Worm (Caenorhabditis elegans) whole organism, late embryonic: Measurements from ENCODE around the gene F36D3.5.

Source experiments
- T23F11.4 ChIP-seq: fragments of 200-800 bp; sonication (Bioruptor generic); optimal IDR thresholded peaks from 2 replicates; lab custom pipeline; 2018; ENCODE audit warnings: mild to moderate bottlenecking, missing genetic modification characterization, missing compliant biosample characterization
- ama-1 ChIP-seq: fragments of 150-350 bp; optimal IDR thresholded peaks from 2 replicates; lab custom pipeline; 2014
- ceh-14 ChIP-seq: sonication (generic microtip); optimal IDR thresholded peaks from 2 replicates; lab custom pipeline; 2016; ENCODE audit warnings: missing genotype, missing genetic modification characterization, missing compliant biosample characterization
- ceh-2 ChIP-seq: sonication (generic microtip); optimal IDR thresholded peaks from 2 replicates; lab custom pipeline; 2016; ENCODE audit warnings: missing genotype, missing genetic modification characterization, missing compliant biosample characterization
- ceh-24 ChIP-seq: sonication (generic microtip); optimal IDR thresholded peaks from 2 replicates; lab custom pipeline; 2016; ENCODE audit warnings: mild to moderate bottlenecking, missing genetic modification characterization, missing compliant biosample characterization
- ceh-30 ChIP-seq: fragments of 150-350 bp; optimal IDR thresholded peaks from 2 replicates; lab custom pipeline; 2014; ENCODE audit warnings: missing biosample characterization, missing genetic modification characterization
- ceh-31 ChIP-seq: sonication (generic microtip); optimal IDR thresholded peaks from 2 replicates; lab custom pipeline; 2016; ENCODE audit warnings: missing genetic modification characterization, missing compliant biosample characterization
- ceh-34 ChIP-seq: sonication (generic microtip); optimal IDR thresholded peaks from 2 replicates; lab custom pipeline; 2016; ENCODE audit warnings: mild to moderate bottlenecking, missing genetic modification characterization, missing compliant biosample characterization
- ceh-48 ChIP-seq: sonication (generic microtip); optimal IDR thresholded peaks from 2 replicates; lab custom pipeline; 2016; ENCODE audit warnings: missing genetic modification characterization, inconsistent platforms, missing compliant biosample characterization
- dve-1 ChIP-seq: sonication (generic microtip); optimal IDR thresholded peaks from 2 replicates; lab custom pipeline; 2017; ENCODE audit warnings: antibody characterized with exemption, mild to moderate bottlenecking, missing genetic modification characterization, missing compliant biosample characterization
- ets-4 ChIP-seq: sonication (generic microtip); optimal IDR thresholded peaks from 2 replicates; lab custom pipeline; 2016; ENCODE audit warnings: missing genetic modification characterization, missing compliant biosample characterization
- fax-1 ChIP-seq: sonication (generic microtip); optimal IDR thresholded peaks from 2 replicates; lab custom pipeline; 2016; ENCODE audit warnings: missing genotype, missing genetic modification characterization, missing compliant biosample characterization
- fkh-6 ChIP-seq: sonication (generic microtip); optimal IDR thresholded peaks from 2 replicates; lab custom pipeline; 2016; ENCODE audit warnings: missing genetic modification characterization, missing compliant biosample characterization
- gmeb-2 ChIP-seq: sonication (generic microtip); optimal IDR thresholded peaks from 2 replicates; lab custom pipeline; 2016; ENCODE audit warnings: missing genetic modification characterization, inconsistent platforms, missing compliant biosample characterization
- hlh-13 ChIP-seq: fragments of 200-800 bp; sonication (Bioruptor generic); optimal IDR thresholded peaks from 2 replicates; lab custom pipeline; 2018; ENCODE audit warnings: mild to moderate bottlenecking, missing genetic modification characterization, missing compliant biosample characterization
- hlh-15 ChIP-seq: sonication (generic microtip); optimal IDR thresholded peaks from 2 replicates; lab custom pipeline; 2016; ENCODE audit warnings: missing genetic modification characterization, missing compliant biosample characterization
- hlh-30 ChIP-seq: sonication (generic microtip); optimal IDR thresholded peaks from 2 replicates; lab custom pipeline; 2017; ENCODE audit warnings: antibody characterized with exemption, missing genetic modification characterization, missing compliant biosample characterization; ENCODE audit not compliant: insufficient read depth
- hlh-6 ChIP-seq: sonication (generic microtip); optimal IDR thresholded peaks from 2 replicates; lab custom pipeline; 2016; ENCODE audit warnings: missing genotype, missing genetic modification characterization, missing compliant biosample characterization
- hlh-8 ChIP-seq: sonication (generic microtip); optimal IDR thresholded peaks from 2 replicates; lab custom pipeline; 2016; ENCODE audit warnings: missing genotype, missing genetic modification characterization, missing compliant biosample characterization
- lim-6 ChIP-seq: sonication (generic microtip); optimal IDR thresholded peaks from 2 replicates; lab custom pipeline; 2016; ENCODE audit warnings: missing genetic modification characterization, missing compliant biosample characterization
- madf-2 ChIP-seq: sonication (generic microtip); optimal IDR thresholded peaks from 2 replicates; lab custom pipeline; 2017; ENCODE audit warnings: missing genetic modification characterization, missing compliant biosample characterization
- mec-3 ChIP-seq: sonication (generic microtip); optimal IDR thresholded peaks from 2 replicates; lab custom pipeline; 2016; ENCODE audit warnings: borderline replicate concordance, missing genetic modification characterization, missing compliant biosample characterization
- nfya-1 ChIP-seq: sonication (generic microtip); optimal IDR thresholded peaks from 2 replicates; lab custom pipeline; 2017; ENCODE audit warnings: missing genetic modification characterization, mild to moderate bottlenecking, missing compliant biosample characterization, antibody characterized with exemption, moderate library complexity
- nhr-232 ChIP-seq: sonication (generic microtip); optimal IDR thresholded peaks from 2 replicates; lab custom pipeline; 2016; ENCODE audit warnings: missing genetic modification characterization, missing compliant biosample characterization
- npax-4 ChIP-seq: sonication (generic microtip); optimal IDR thresholded peaks from 2 replicates; lab custom pipeline; 2016; ENCODE audit warnings: missing genetic modification characterization, missing compliant biosample characterization
- pat-9 ChIP-seq: fragments of 200-800 bp; sonication (Bioruptor generic); optimal IDR thresholded peaks from 2 replicates; lab custom pipeline; 2018; ENCODE audit warnings: mild to moderate bottlenecking, missing genetic modification characterization, moderate library complexity, missing compliant biosample characterization
- pax-1 ChIP-seq: fragments of 150-350 bp; optimal IDR thresholded peaks from 2 replicates; lab custom pipeline; 2014; ENCODE audit warnings: missing biosample characterization, missing genetic modification characterization
- pha-4 ChIP-seq: fragments of 150-350 bp; optimal IDR thresholded peaks from 2 replicates; lab custom pipeline; 2018; ENCODE audit warnings: missing biosample characterization, missing genetic modification reagents, missing genetic modification characterization
- pqm-1 ChIP-seq: sonication (generic microtip); optimal IDR thresholded peaks from 2 replicates; lab custom pipeline; 2016; ENCODE audit warnings: missing genetic modification characterization, missing compliant biosample characterization
- ref-2 ChIP-seq: sonication (generic microtip); optimal IDR thresholded peaks from 2 replicates; lab custom pipeline; 2016; ENCODE audit warnings: missing genetic modification characterization, missing compliant biosample characterization
- rnt-1 ChIP-seq: sonication (generic microtip); optimal IDR thresholded peaks from 2 replicates; lab custom pipeline; 2016; ENCODE audit warnings: missing genetic modification characterization, missing compliant biosample characterization
- sox-2 ChIP-seq: fragments of 200-800 bp; sonication (Bioruptor generic); IDR thresholded peaks from 2 replicates; pipeline ENCODE4 v1.3.6; 2022; ENCODE audit warnings: missing genetic modification reagents, missing genetic modification characterization, missing compliant biosample characterization
- sox-4 ChIP-seq: sonication (generic microtip); optimal IDR thresholded peaks from 2 replicates; lab custom pipeline; 2017; ENCODE audit warnings: mild to moderate bottlenecking, missing genetic modification characterization, inconsistent platforms, missing compliant biosample characterization
- tbx-7 ChIP-seq: sonication (generic microtip); optimal IDR thresholded peaks from 2 replicates; lab custom pipeline; 2016; ENCODE audit warnings: missing genotype, missing genetic modification characterization, missing compliant biosample characterization
- ttx-3 ChIP-seq: sonication (generic microtip); optimal IDR thresholded peaks from 2 replicates; lab custom pipeline; 2016; ENCODE audit warnings: missing genetic modification reagents, missing genetic modification characterization, missing compliant biosample characterization
- unc-42 ChIP-seq: sonication (generic microtip); optimal IDR thresholded peaks from 2 replicates; lab custom pipeline; 2016; ENCODE audit warnings: missing genotype, missing genetic modification characterization, missing compliant biosample characterization
- zip-5 ChIP-seq: sonication (generic microtip); optimal IDR thresholded peaks from 2 replicates; lab custom pipeline; 2016; ENCODE audit warnings: missing genetic modification characterization, missing compliant biosample characterization

Gene F36D3.5

DNA sequence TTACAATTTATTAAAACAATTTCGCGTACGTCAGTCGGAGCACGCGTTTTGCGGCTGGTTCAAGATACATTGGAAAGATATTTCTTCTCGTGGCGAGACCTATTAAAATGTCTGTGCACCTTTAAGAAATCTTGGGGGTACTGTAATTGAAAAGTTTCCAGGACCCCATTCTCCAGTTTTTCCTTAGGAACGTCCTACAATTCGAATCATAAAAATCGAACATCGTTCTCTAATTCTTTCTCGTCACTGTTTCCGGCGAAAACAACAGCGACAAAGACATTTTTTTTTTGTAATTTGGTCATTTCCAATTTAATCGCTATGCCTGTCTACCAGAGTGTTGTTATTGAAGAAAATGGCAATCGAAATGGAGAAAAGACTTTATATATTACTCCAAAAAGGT, 21.7 kb upstream of the F36D3.5 start, which contains the start of gene Y32B12B.1:
TSS of gene Y32B12B.1 (plus strand) at position 301 of the 400 bp plus-strand sequence.
- TF ChIP-seq ceh-30 (no peak), pqm-1 (tag; lab: Kevin White, UChicago) (no peak), madf-2 (tag; lab: Kevin White, UChicago) (no peak), ttx-3 (no peak), gmeb-2 (tag; lab: Kevin White, UChicago) (no peak), nhr-232 (tag; lab: Kevin White, UChicago) (no peak), pat-9 (tag; lab: Kevin White, UChicago) (no peak), ceh-31 (no peak)

DNA sequence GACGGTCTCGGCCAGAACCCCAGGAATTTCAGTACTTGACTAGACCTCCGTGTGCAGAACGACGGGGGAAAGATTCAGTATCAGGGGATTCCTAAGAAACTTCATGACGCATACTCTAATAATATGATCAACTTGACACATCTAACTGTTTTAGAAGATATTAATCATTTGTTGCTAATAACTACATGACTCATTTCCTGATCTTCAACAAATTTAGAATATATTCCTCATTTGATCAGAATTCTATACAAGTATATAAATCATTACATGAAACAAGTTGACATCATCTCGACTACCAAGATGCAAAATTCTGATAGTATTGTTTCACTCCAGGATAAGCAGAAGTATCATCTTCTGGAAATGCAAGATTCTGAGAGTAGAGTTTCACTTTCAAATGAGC, 20.1 kb upstream of the F36D3.5 start, which contains the start of gene Y32B12B.8:
TSS of gene Y32B12B.8 (plus strand) at position 301 of the 400 bp plus-strand sequence.
- TF ChIP-seq madf-2 (tag; lab: Kevin White, UChicago) = no peak
- TF ChIP-seq ceh-2 (tag; lab: Kevin White, UChicago) = no peak
- TF ChIP-seq, all 69 proteins: peak for 0

DNA sequence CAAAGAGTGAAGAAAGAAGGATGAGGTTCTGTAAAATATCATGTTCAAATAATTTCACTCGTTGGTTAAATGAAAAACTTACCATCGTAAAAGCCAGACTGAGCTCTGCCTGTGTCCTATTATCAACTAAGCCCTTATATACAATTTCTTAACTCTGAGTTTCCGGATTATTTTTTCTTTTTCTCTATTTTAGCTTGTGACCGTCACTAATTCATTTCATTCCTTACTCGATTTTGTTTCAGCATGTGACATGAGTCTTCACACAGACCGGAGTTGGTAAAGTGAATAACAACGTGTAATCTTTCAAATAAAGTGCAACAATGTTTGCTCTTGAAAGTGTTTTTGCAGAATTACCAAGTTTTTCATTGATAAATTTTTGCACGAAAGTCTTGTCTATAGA, 19.0 kb upstream of the F36D3.5 start, which contains the start of gene cpr-2:
TSS of gene cpr-2 (minus strand) at position 101 of the 400 bp plus-strand sequence.
- TF ChIP-seq lim-6 (tag; lab: Kevin White, UChicago) = no peak
- no peak for TF ChIP-seq gmeb-2 (tag; lab: Kevin White, UChicago)
- TF ChIP-seq ceh-34 (tag; lab: Kevin White, UChicago) = no peak
- no peak for TF ChIP-seq hlh-30
- no peak for TF ChIP-seq ceh-30
- no peak for TF ChIP-seq ceh-14 (tag; lab: Kevin White, UChicago)
- TF ChIP-seq ceh-48 (tag; lab: Kevin White, UChicago) = no peak
- no peak for TF ChIP-seq npax-4 (tag; lab: Kevin White, UChicago)
- TF ChIP-seq ets-4 = no peak
- TF ChIP-seq fax-1 = no peak
- TF ChIP-seq hlh-13 (GFP tag; lab: Kevin White, UChicago) = no peak
- TF ChIP-seq zip-5 (tag; lab: Kevin White, UChicago) = no peak

DNA sequence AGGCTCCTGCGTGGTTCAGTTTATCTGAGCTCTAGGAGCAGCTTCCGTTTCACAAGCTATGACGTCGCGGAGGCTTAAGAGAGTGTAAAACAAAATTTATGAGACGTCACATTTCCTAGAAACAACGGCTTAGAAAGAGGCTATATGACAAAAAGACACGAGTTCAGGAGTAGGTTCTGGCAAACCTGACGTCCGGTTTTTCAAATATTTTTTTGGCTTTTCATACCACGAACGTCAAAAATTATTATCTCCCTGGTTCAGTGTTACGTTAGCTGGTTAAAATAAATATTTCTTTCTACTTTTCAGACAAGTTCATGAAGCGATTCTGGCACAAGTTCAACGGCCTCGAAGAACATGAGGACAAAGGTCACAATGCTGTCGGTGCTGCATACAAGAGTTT, 12.8 kb upstream of the F36D3.5 start, which contains the start of gene F36D3.16:
TSS of gene F36D3.16 (plus strand) at position 301 of the 400 bp plus-strand sequence.
- TF ChIP-seq pqm-1 (tag; lab: Kevin White, UChicago) (no peak), mec-3 (tag; lab: Kevin White, UChicago) (no peak), unc-42 (no peak), pax-1 (tag; lab: Kevin White, UChicago) (no peak), hlh-8 (tag; lab: Kevin White, UChicago) (no peak), dve-1 (tag; lab: Kevin White, UChicago) (no peak), nfya-1 (no peak), tbx-7 (tag; lab: Kevin White, UChicago) (no peak), ref-2 (no peak), rnt-1 (no peak), ceh-14 (tag; lab: Kevin White, UChicago) (no peak), fax-1 (no peak), ttx-3 (no peak), madf-2 (tag; lab: Kevin White, UChicago) (no peak), ets-4 (no peak), ceh-24 (tag; lab: Kevin White, UChicago) (no peak), ama-1 (lab: Kevin White, UChicago) (no peak), ceh-31 (no peak), fkh-6 (tag; lab: Kevin White, UChicago) (no peak), T23F11.4 (GFP tag; lab: Kevin White, UChicago) (no peak)

DNA sequence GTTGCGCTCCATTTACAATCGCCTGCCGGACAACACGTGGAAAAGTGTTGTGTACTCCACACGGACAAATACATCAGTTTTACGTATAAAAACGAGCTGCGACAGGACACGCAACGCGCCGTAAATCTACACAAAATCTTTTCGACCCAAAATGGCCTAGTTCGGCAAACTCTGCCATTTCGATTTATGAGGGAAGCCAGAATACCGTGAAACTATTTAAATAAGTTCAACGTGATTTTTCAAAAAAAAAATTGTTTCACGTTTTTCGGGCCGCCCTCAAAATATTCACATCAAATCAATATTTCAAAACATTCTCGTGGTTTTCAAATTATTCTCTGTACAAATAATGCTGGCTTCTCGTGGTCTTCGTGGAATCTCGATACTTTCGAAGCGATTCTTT, 11.8 kb upstream of the F36D3.5 start, which contains the start of gene F36D3.8:
TSS of gene F36D3.8 (plus strand) at position 301 of the 400 bp plus-strand sequence.
- TF ChIP-seq hlh-6 (tag; lab: Kevin White, UChicago) (no peak), ttx-3 (no peak), sox-2 (GFP tag; lab: Robert Waterston, UW) (no peak), zip-5 (tag; lab: Kevin White, UChicago) (no peak), hlh-30 (no peak), hlh-15 (tag; lab: Kevin White, UChicago) (no peak), sox-4 (no peak), pha-4 (tag; lab: Kevin White, UChicago) (no peak)
